Worm (Caenorhabditis elegans): ENCODE results near the gene ZK856.4.

ce11 chrV:10145653-10146052, 37.4 kb upstream of the ZK856.4 start, which contains the start of gene C51E3.9:
- TF ChIP-seq ztf-11 (tag; optimal IDR thresholded peaks at IDR 0.05) (no peak), ceh-39 (tag; optimal IDR thresholded peaks at IDR 0.05) (no peak), nhr-28 (tag; optimal IDR thresholded peaks at IDR 0.05) (no peak)
